Worm (Caenorhabditis elegans) whole organism, early embryonic: Measurements from ENCODE around the gene col-156.

Experiments used
- F13C5.2 ChIP-seq: sonication (generic microtip); optimal IDR thresholded peaks from 2 replicates; lab custom pipeline; 2017; ENCODE audit warnings: mild to moderate bottlenecking, missing genetic modification characterization, inconsistent platforms, missing compliant biosample characterization
- ama-1 ChIP-seq: fragments of 150-350 bp; optimal IDR thresholded peaks from 2 replicates; lab custom pipeline; 2014
- flt-1 ChIP-seq: fragments of 200-800 bp; sonication (Bioruptor generic); IDR thresholded peaks from 2 replicates; pipeline ENCODE4 v1.3.6; 2022; ENCODE audit warnings: missing genetic modification characterization, missing compliant biosample characterization
- hmbx-1 ChIP-seq: sonication (generic microtip); optimal IDR thresholded peaks from 2 replicates; lab custom pipeline; 2016; ENCODE audit warnings: mild to moderate bottlenecking, missing genetic modification characterization, missing compliant biosample characterization
- hmg-4 ChIP-seq: fragments of 200-800 bp; sonication (Bioruptor generic); optimal IDR thresholded peaks from 2 replicates; lab custom pipeline; 2018; ENCODE audit warnings: mild to moderate bottlenecking, missing genetic modification characterization, missing compliant biosample characterization
- hnd-1 ChIP-seq: sonication (generic microtip); optimal IDR thresholded peaks from 2 replicates; lab custom pipeline; 2016; ENCODE audit warnings: missing genetic modification characterization, missing compliant biosample characterization
- scrt-1 ChIP-seq: fragments of 200-800 bp; sonication (Bioruptor generic); IDR thresholded peaks from 2 replicates; pipeline ENCODE4 v1.3.6; 2022; ENCODE audit warnings: missing genetic modification characterization, missing compliant biosample characterization
- sea-1 ChIP-seq: fragments of 200-800 bp; sonication (Bioruptor generic); conservative IDR thresholded peaks from 2 replicates; pipeline ENCODE4 v1.3.6; 2022; ENCODE audit warnings: missing genetic modification characterization, missing compliant biosample characterization
- tbx-11 ChIP-seq: fragments of 200-800 bp; sonication (Bioruptor generic); IDR thresholded peaks from 2 replicates; pipeline ENCODE4 v1.3.6; 2022; ENCODE audit warnings: missing genetic modification characterization, missing compliant biosample characterization
- tbx-37 ChIP-seq: fragments of 200-800 bp; sonication (Bioruptor generic); conservative IDR thresholded peaks from 2 replicates; pipeline ENCODE4 v1.3.6; 2022; ENCODE audit warnings: missing genetic modification reagents, missing genetic modification characterization, missing compliant biosample characterization
- tra-4 ChIP-seq: sonication (generic microtip); optimal IDR thresholded peaks from 2 replicates; lab custom pipeline; 2017; ENCODE audit warnings: missing genetic modification characterization, missing compliant biosample characterization

- no peak for TF ChIP-seq tra-4 (tag; lab: Kevin White, UChicago)
- no peak for TF ChIP-seq ama-1
- TF ChIP-seq hmbx-1 (tag; lab: Kevin White, UChicago) = no peak
- no peak for TF ChIP-seq tbx-37 (GFP tag; lab: Robert Waterston, UW)
- no peak for TF ChIP-seq F13C5.2 (tag; lab: Kevin White, UChicago)
- no peak for TF ChIP-seq hmg-4 (GFP tag; lab: Kevin White, UChicago)
- no peak for TF ChIP-seq flt-1 (GFP tag; lab: Robert Waterston, UW)
- no peak for TF ChIP-seq hnd-1 (tag; lab: Kevin White, UChicago)
- no peak for TF ChIP-seq tbx-11
- TF ChIP-seq sea-1 (GFP tag; lab: Robert Waterston, UW) = no peak
- TF ChIP-seq scrt-1 (GFP tag; lab: Robert Waterston, UW) = no peak
These were observed 49.6 kb upstream of the col-156 start for ce11 chrV:11499786-11500185.
